Fruit fly (Drosophila melanogaster): ENCODE measurements around the gene APC7.

Gene APC7

dm6 chrX:6642593-6643257 is 45.8 kb downstream of the APC7 start (continued):
- TF ChIP-seq ATbp (GFP tag; optimal IDR thresholded peaks at IDR 0.05), result peak; percentile 16
- peak; percentile 41 for TF ChIP-seq Sox102F (GFP tag; optimal IDR thresholded peaks at IDR 0.05)
- no peak for TF ChIP-seq CG11723 (GFP tag; optimal IDR thresholded peaks at IDR 0.05)
- TF ChIP-seq ap (GFP tag; IDR thresholded peaks at IDR 0.05), result peak; percentile 35; the same call in 1 of the 2 replicates
- TF ChIP-seq CG10462 (GFP tag; optimal IDR thresholded peaks at IDR 0.05), result no peak
- TF ChIP-seq nau (GFP tag; optimal IDR thresholded peaks at IDR 0.05), result peak; percentile 21
- TF ChIP-seq Pdp1 (GFP tag; optimal IDR thresholded peaks at IDR 0.05), result peak in 1 of 2 experiments; percentile 52
- TF ChIP-seq D (optimal IDR thresholded peaks at IDR 0.05), result no peak
- peak; percentile 22 for TF ChIP-seq D (GFP tag; optimal IDR thresholded peaks at IDR 0.05)
- peak; percentile 34 for TF ChIP-seq fd96Cb (tag; optimal IDR thresholded peaks at IDR 0.05)
- TF ChIP-seq esg (GFP tag; conservative IDR thresholded peaks at IDR 0.05), result 0 out of 2 replicates have a peak, but pooled peaks have one; percentile 7
- TF ChIP-seq stwl (tag; optimal IDR thresholded peaks at IDR 0.05), result no peak
- TF ChIP-seq CG6854 (GFP tag; optimal IDR thresholded peaks at IDR 0.05), result no peak
- peak; percentile 38 for TF ChIP-seq dmrt99B (tag; optimal IDR thresholded peaks at IDR 0.05)
- peak; percentile 0 for TF ChIP-seq chn (GFP tag; optimal IDR thresholded peaks at IDR 0.05)
- TF ChIP-seq CG17385 (GFP tag; optimal IDR thresholded peaks at IDR 0.05), result peak; percentile 38
- TF ChIP-seq CG30403 (GFP tag; optimal IDR thresholded peaks at IDR 0.05), result peak; percentile 7

- no peak for TF ChIP-seq CG17568 (GFP tag; optimal IDR thresholded peaks at IDR 0.05)
- no peak for TF ChIP-seq Dp (GFP tag; optimal IDR thresholded peaks at IDR 0.05)
- peak; percentile 22 for TF ChIP-seq Med (GFP tag)
- TF ChIP-seq CG4282 (GFP tag; optimal IDR thresholded peaks at IDR 0.05), result no peak
- TF ChIP-seq sens (GFP tag), result peak; percentile 53
Measured at dm6 chrX:6646846-6647245, 50.0 kb downstream of the APC7 start.

Measured in whole organism, embryonic.